Worm (Caenorhabditis elegans) whole organism, late embryonic: ENCODE results near the gene nhx-6.
"Not testable (repeated sequence)": the region's sequence is repeated elsewhere in the genome, so short reads cannot be mapped to it uniquely, and the experiment has no call there.

ENCODE experiments used
- K02D7.2 ChIP-seq: sonication (generic microtip); optimal IDR thresholded peaks from 2 replicates; lab custom pipeline; 2017; ENCODE audit warnings: mild to moderate bottlenecking, missing genetic modification characterization, missing compliant biosample characterization
- K09A11.1 ChIP-seq: sonication (generic microtip); optimal IDR thresholded peaks from 2 replicates; lab custom pipeline; 2017; ENCODE audit warnings: antibody characterized with exemption, mild to moderate bottlenecking, missing genetic modification characterization, missing compliant biosample characterization; ENCODE audit not compliant: insufficient read depth
- ceh-14 ChIP-seq: sonication (generic microtip); optimal IDR thresholded peaks from 2 replicates; lab custom pipeline; 2016; ENCODE audit warnings: missing genotype, missing genetic modification characterization, missing compliant biosample characterization
- ceh-18 ChIP-seq: sonication (generic microtip); optimal IDR thresholded peaks from 2 replicates; lab custom pipeline; 2016; ENCODE audit warnings: missing genetic modification characterization, missing compliant biosample characterization
- ceh-30 ChIP-seq: fragments of 150-350 bp; optimal IDR thresholded peaks from 2 replicates; lab custom pipeline; 2014; ENCODE audit warnings: missing biosample characterization, missing genetic modification characterization
- ceh-6 ChIP-seq: fragments of 200-800 bp; sonication (Bioruptor generic); optimal IDR thresholded peaks from 2 replicates; lab custom pipeline; 2018; ENCODE audit warnings: mild to moderate bottlenecking, missing genetic modification characterization, missing compliant biosample characterization
- elt-4 ChIP-seq: sonication (generic microtip); optimal IDR thresholded peaks from 2 replicates; lab custom pipeline; 2016; ENCODE audit warnings: missing genetic modification characterization, missing compliant biosample characterization
- ets-4 ChIP-seq: sonication (generic microtip); optimal IDR thresholded peaks from 2 replicates; lab custom pipeline; 2016; ENCODE audit warnings: missing genetic modification characterization, missing compliant biosample characterization
- eyg-1 ChIP-seq: sonication (generic microtip); optimal IDR thresholded peaks from 2 replicates; lab custom pipeline; 2016; ENCODE audit warnings: missing genotype, missing genetic modification characterization, missing compliant biosample characterization
- fax-1 ChIP-seq: sonication (generic microtip); optimal IDR thresholded peaks from 2 replicates; lab custom pipeline; 2016; ENCODE audit warnings: missing genotype, missing genetic modification characterization, missing compliant biosample characterization
- fkh-6 ChIP-seq: sonication (generic microtip); optimal IDR thresholded peaks from 2 replicates; lab custom pipeline; 2016; ENCODE audit warnings: missing genetic modification characterization, missing compliant biosample characterization
- hlh-6 ChIP-seq: sonication (generic microtip); optimal IDR thresholded peaks from 2 replicates; lab custom pipeline; 2016; ENCODE audit warnings: missing genotype, missing genetic modification characterization, missing compliant biosample characterization
- lim-6 ChIP-seq: sonication (generic microtip); optimal IDR thresholded peaks from 2 replicates; lab custom pipeline; 2016; ENCODE audit warnings: missing genetic modification characterization, missing compliant biosample characterization
- lin-11 ChIP-seq: fragments of 200-800 bp; sonication (Bioruptor generic); optimal IDR thresholded peaks from 2 replicates; lab custom pipeline; 2018; ENCODE audit warnings: mild to moderate bottlenecking, missing genetic modification characterization, missing compliant biosample characterization
- madf-2 ChIP-seq: sonication (generic microtip); optimal IDR thresholded peaks from 2 replicates; lab custom pipeline; 2017; ENCODE audit warnings: missing genetic modification characterization, missing compliant biosample characterization
- mec-3 ChIP-seq: sonication (generic microtip); optimal IDR thresholded peaks from 2 replicates; lab custom pipeline; 2016; ENCODE audit warnings: borderline replicate concordance, missing genetic modification characterization, missing compliant biosample characterization
- nfya-1 ChIP-seq: sonication (generic microtip); optimal IDR thresholded peaks from 2 replicates; lab custom pipeline; 2017; ENCODE audit warnings: missing genetic modification characterization, mild to moderate bottlenecking, missing compliant biosample characterization, antibody characterized with exemption, moderate library complexity
- nhr-232 ChIP-seq: sonication (generic microtip); optimal IDR thresholded peaks from 2 replicates; lab custom pipeline; 2016; ENCODE audit warnings: missing genetic modification characterization, missing compliant biosample characterization
- npax-4 ChIP-seq: sonication (generic microtip); optimal IDR thresholded peaks from 2 replicates; lab custom pipeline; 2016; ENCODE audit warnings: missing genetic modification characterization, missing compliant biosample characterization
- odd-2 ChIP-seq: sonication (generic microtip); optimal IDR thresholded peaks from 2 replicates; lab custom pipeline; 2017; ENCODE audit warnings: antibody characterized with exemption, mild to moderate bottlenecking, missing genetic modification characterization, missing compliant biosample characterization
- pag-3 ChIP-seq: sonication (generic microtip); optimal IDR thresholded peaks from 2 replicates; lab custom pipeline; 2016; ENCODE audit warnings: missing compliant biosample characterization, missing genetic modification characterization, borderline replicate concordance
- pat-9 ChIP-seq: fragments of 200-800 bp; sonication (Bioruptor generic); optimal IDR thresholded peaks from 2 replicates; lab custom pipeline; 2018; ENCODE audit warnings: mild to moderate bottlenecking, missing genetic modification characterization, moderate library complexity, missing compliant biosample characterization
- pax-1 ChIP-seq: fragments of 150-350 bp; optimal IDR thresholded peaks from 2 replicates; lab custom pipeline; 2014; ENCODE audit warnings: missing biosample characterization, missing genetic modification characterization
- pha-4 ChIP-seq: fragments of 150-350 bp; optimal IDR thresholded peaks from 2 replicates; lab custom pipeline; 2018; ENCODE audit warnings: missing biosample characterization, missing genetic modification reagents, missing genetic modification characterization
- sdc-2 ChIP-seq: sonication (generic microtip); optimal IDR thresholded peaks from 2 replicates; lab custom pipeline; 2016; ENCODE audit warnings: missing genotype, missing genetic modification characterization, missing compliant biosample characterization
- tbx-7 ChIP-seq: sonication (generic microtip); optimal IDR thresholded peaks from 2 replicates; lab custom pipeline; 2016; ENCODE audit warnings: missing genotype, missing genetic modification characterization, missing compliant biosample characterization
- ttx-3 ChIP-seq: sonication (generic microtip); optimal IDR thresholded peaks from 2 replicates; lab custom pipeline; 2016; ENCODE audit warnings: missing genetic modification reagents, missing genetic modification characterization, missing compliant biosample characterization
- unc-3 ChIP-seq, 2 experiments: fragments of 200-800 bp in 1 of 2; sonication (Bioruptor generic) in 1 of 2; sonication (generic microtip) in 1 of 2; conservative IDR thresholded peaks in 1 of 2; optimal IDR thresholded peaks in 1 of 2; 2 replicates each; pipeline versions ENCODE4 v1.3.6 to Lab custom; 2016 to 2022; ENCODE audit warnings: missing compliant biosample characterization in 2 of 2, missing genetic modification characterization in 2 of 2, missing genetic modification reagents in 1 of 2
- unc-42 ChIP-seq: sonication (generic microtip); optimal IDR thresholded peaks from 2 replicates; lab custom pipeline; 2016; ENCODE audit warnings: missing genotype, missing genetic modification characterization, missing compliant biosample characterization
- unc-86 ChIP-seq: sonication (generic microtip); optimal IDR thresholded peaks from 2 replicates; lab custom pipeline; 2016; ENCODE audit warnings: missing genetic modification characterization, missing compliant biosample characterization
- ztf-16 ChIP-seq: sonication (generic microtip); optimal IDR thresholded peaks from 2 replicates; lab custom pipeline; 2017; ENCODE audit warnings: missing genetic modification characterization, missing compliant biosample characterization

Gene nhx-6

ce11 chrII:1625666-1626065, 45.0 kb upstream of the nhx-6 start, which contains the start of gene C08E3.14:
TSS of gene C08E3.14 (plus strand) at chrII:1625966.
- no peak for TF ChIP-seq unc-42 (tag; lab: Kevin White, UChicago)
- TF ChIP-seq unc-86 (tag; lab: Kevin White, UChicago): no peak
- no peak for TF ChIP-seq ceh-14 (tag; lab: Kevin White, UChicago)
- no peak for TF ChIP-seq ztf-16 (tag; lab: Kevin White, UChicago)
- no peak for TF ChIP-seq ets-4 (tag; lab: Kevin White, UChicago)
- no peak for TF ChIP-seq tbx-7
- TF ChIP-seq eyg-1 (tag; lab: Kevin White, UChicago): no peak
- TF ChIP-seq ceh-6: no peak
- TF ChIP-seq fax-1 (tag; lab: Kevin White, UChicago): no peak
- no peak for TF ChIP-seq ceh-18 (tag; lab: Kevin White, UChicago)
- no peak for TF ChIP-seq nfya-1 (tag; lab: Kevin White, UChicago)
- TF ChIP-seq npax-4: no peak
- no peak for TF ChIP-seq ceh-30 (tag; lab: Kevin White, UChicago)
- no peak for TF ChIP-seq fkh-6 (tag; lab: Kevin White, UChicago)
- TF ChIP-seq pag-3 (tag; lab: Kevin White, UChicago): no peak
- TF ChIP-seq odd-2: no peak
- TF ChIP-seq elt-4: no peak
- no peak for TF ChIP-seq lim-6
- no peak for TF ChIP-seq K02D7.2 (tag; lab: Kevin White, UChicago)

DNA sequence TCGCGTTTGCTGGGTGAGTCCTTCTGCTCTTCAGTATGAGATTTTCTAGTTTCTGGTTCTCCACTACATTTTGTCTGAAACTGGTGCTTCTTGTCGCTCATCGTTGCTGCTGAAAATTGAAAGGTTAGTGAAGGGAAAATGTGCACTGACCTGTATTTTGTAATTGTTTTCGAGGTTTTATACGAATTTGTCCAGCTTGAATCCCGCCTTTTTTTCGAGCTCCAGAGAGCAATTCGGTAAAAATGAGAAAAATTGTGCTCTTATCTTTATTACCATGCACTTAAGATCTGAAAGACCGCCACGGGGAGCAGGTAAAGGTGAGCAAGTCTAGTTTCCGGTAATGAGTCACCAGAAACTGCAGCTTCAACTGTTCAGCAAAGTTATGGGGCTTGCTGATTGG, 42.8 kb upstream of the nhx-6 start, which contains the start of gene C08E3.15:
C08E3.15 (minus strand) TSS at position 101 of the 400 bp plus-strand sequence.
- TF ChIP-seq unc-3 (GFP tag; conservative IDR thresholded peaks at IDR 0.05; lab: Robert Waterston, UW); unc-3 (tag; optimal IDR thresholded peaks at IDR 0.05; lab: Kevin White, UChicago); eyg-1 (tag; lab: Kevin White, UChicago); ets-4 (tag; lab: Kevin White, UChicago): not testable (repeated sequence)

- TF ChIP-seq pha-4 (tag; lab: Kevin White, UChicago); mec-3 (tag; lab: Kevin White, UChicago); unc-3 (GFP tag; conservative IDR thresholded peaks at IDR 0.05; lab: Robert Waterston, UW); unc-3 (tag; optimal IDR thresholded peaks at IDR 0.05; lab: Kevin White, UChicago): not testable (repeated sequence)
Observed at ce11 chrII:1632216-1632615, 38.4 kb upstream of the nhx-6 start, which contains the start of gene C08E3.13. TSS of gene C08E3.13 (minus strand) at chrII:1632316.

- TF ChIP-seq madf-2; sdc-2 (tag; lab: Kevin White, UChicago); hlh-6 (tag; lab: Kevin White, UChicago): not testable (repeated sequence)
- TF ChIP-seq, all 69 proteins: peak for 0; not testable (repeated sequence) for 69
Observed at ce11 chrII:1633490-1633889, 37.1 kb upstream of the nhx-6 start, which contains the start of gene C08E3.1. TSS of gene C08E3.1 (plus strand) at chrII:1633790.

- no peak for TF ChIP-seq K02D7.2 (tag; lab: Kevin White, UChicago)
- no peak for TF ChIP-seq ttx-3 (tag; lab: Kevin White, UChicago)
- no peak for TF ChIP-seq pax-1 (tag; lab: Kevin White, UChicago)
- TF ChIP-seq lin-11 (tag; lab: Kevin White, UChicago): no peak
- TF ChIP-seq pat-9 (tag; lab: Kevin White, UChicago): no peak
- no peak for TF ChIP-seq K09A11.1 (tag; lab: Kevin White, UChicago)
- TF ChIP-seq nhr-232 (tag; lab: Kevin White, UChicago): no peak
- TF ChIP-seq pag-3 (tag; lab: Kevin White, UChicago): no peak
Observed at ce11 chrII:1635969-1636368, 34.7 kb upstream of the nhx-6 start.
